Fruit fly (Drosophila melanogaster): Measurements from ENCODE around the gene Cht6.

The Cht6 gene

dm6 chrX:10088023-10088913, 71.6 kb downstream of the Cht6 start (continued):
- TF ChIP-seq CG11762 (GFP tag; optimal IDR thresholded peaks at IDR 0.05; ENCODE audit: insufficient read depth), result peak; percentile 67
- TF ChIP-seq Hr4 (GFP tag; optimal IDR thresholded peaks at IDR 0.05), result peak; percentile 59
- peak; percentile 96 for TF ChIP-seq Eip78C (GFP tag)
- TF ChIP-seq CG3032 (tag; optimal IDR thresholded peaks at IDR 0.05), result peak; percentile 74
- peak; percentile 76 for TF ChIP-seq acj6 (GFP tag; optimal IDR thresholded peaks at IDR 0.05)
- TF ChIP-seq ss (GFP tag; optimal IDR thresholded peaks at IDR 0.05), result peak; percentile 72 to 76
- peak; percentile 71 for TF ChIP-seq CG6854 (GFP tag; optimal IDR thresholded peaks at IDR 0.05)
- peak; percentile 74 for TF ChIP-seq Eip75B (GFP tag; optimal IDR thresholded peaks at IDR 0.05)
- TF ChIP-seq Hr38 (GFP tag; optimal IDR thresholded peaks at IDR 0.05), result no peak
- peak; percentile 91 for TF ChIP-seq svp (GFP tag)
- TF ChIP-seq Sox15 (GFP tag; optimal IDR thresholded peaks at IDR 0.05), result peak; percentile 73
- peak; percentile 77 for TF ChIP-seq CG6808 (GFP tag; optimal IDR thresholded peaks at IDR 0.05)
- no peak for TF ChIP-seq fkh (GFP tag; optimal IDR thresholded peaks at IDR 0.05)
- TF ChIP-seq CG9139 (GFP tag; optimal IDR thresholded peaks at IDR 0.05), result peak; percentile 69
- peak; percentile 30 for TF ChIP-seq fd85E (GFP tag; optimal IDR thresholded peaks at IDR 0.05)
- TF ChIP-seq pdm3 (GFP tag; optimal IDR thresholded peaks at IDR 0.05), result peak; percentile 82
- peak; percentile 51 for TF ChIP-seq Lpt (GFP tag; optimal IDR thresholded peaks at IDR 0.05)
- TF ChIP-seq topi (GFP tag; optimal IDR thresholded peaks at IDR 0.05), result peak; percentile 85
- TF ChIP-seq CG1621 (tag; optimal IDR thresholded peaks at IDR 0.05), result peak; percentile 76
- peak; percentile 70; the same call in 2 of the 3 replicates for TF ChIP-seq eg (GFP tag; IDR thresholded peaks at IDR 0.05)
- peak; percentile 42 for TF ChIP-seq dac (GFP tag; optimal IDR thresholded peaks at IDR 0.05)

- peak; percentile 3 for TF ChIP-seq CG6276 (GFP tag; optimal IDR thresholded peaks at IDR 0.05)
- TF ChIP-seq OdsH (GFP tag; optimal IDR thresholded peaks at IDR 0.05), result no peak
- no peak for TF ChIP-seq CG11762 (GFP tag; optimal IDR thresholded peaks at IDR 0.05; ENCODE audit: insufficient read depth)
- peak; percentile 69 for TF ChIP-seq svp (GFP tag)
- TF ChIP-seq net (GFP tag; optimal IDR thresholded peaks at IDR 0.05), result no peak
- TF ChIP-seq CG6854 (GFP tag; optimal IDR thresholded peaks at IDR 0.05), result no peak
- TF ChIP-seq Ets21C (GFP tag; optimal IDR thresholded peaks at IDR 0.05), result no peak
- no peak for TF ChIP-seq CG7368 (GFP tag; optimal IDR thresholded peaks at IDR 0.05)
- no peak for TF ChIP-seq CG8319 (GFP tag; optimal IDR thresholded peaks at IDR 0.05)
- no peak for TF ChIP-seq salr (GFP tag; optimal IDR thresholded peaks at IDR 0.05)
- TF ChIP-seq CG11294 (GFP tag; IDR thresholded peaks at IDR 0.05), result no peak
- no peak for TF ChIP-seq CG3032 (tag; optimal IDR thresholded peaks at IDR 0.05)
- TF ChIP-seq esn (GFP tag; optimal IDR thresholded peaks at IDR 0.05), result no peak
- no peak for TF ChIP-seq Gug (GFP tag; IDR thresholded peaks at IDR 0.05)
- no peak for TF ChIP-seq CG15336 (GFP tag; IDR thresholded peaks at IDR 0.05)
- peak; percentile 25 for TF ChIP-seq Eip78C (GFP tag)
- 0 out of 3 replicates have a peak, but pooled peaks have one; percentile 22 for TF ChIP-seq eg (GFP tag; IDR thresholded peaks at IDR 0.05)
- TF ChIP-seq CG8119 (GFP tag; IDR thresholded peaks at IDR 0.05), result no peak
- no peak for TF ChIP-seq Blimp-1 (GFP tag; optimal IDR thresholded peaks at IDR 0.05)
Measured at dm6 chrX:10089188-10089587, 72.5 kb downstream of the Cht6 start.

dm6 chrX:10092796-10093195, 76.2 kb downstream of the Cht6 start:
- TF ChIP-seq eg (GFP tag; IDR thresholded peaks at IDR 0.05), result no peak
- no peak for TF ChIP-seq CG6792 (GFP tag; optimal IDR thresholded peaks at IDR 0.05)
- TF ChIP-seq pdm3 (GFP tag; optimal IDR thresholded peaks at IDR 0.05), result peak; percentile 14
- TF ChIP-seq CG8119 (GFP tag; IDR thresholded peaks at IDR 0.05), result no peak
- TF ChIP-seq Sox14 (GFP tag; optimal IDR thresholded peaks at IDR 0.05), result no peak
- no peak for TF ChIP-seq spab (GFP tag; optimal IDR thresholded peaks at IDR 0.05)
- no peak for TF ChIP-seq CG11902 (GFP tag; optimal IDR thresholded peaks at IDR 0.05)
- TF ChIP-seq svp (GFP tag), result peak; percentile 62
- no peak for TF ChIP-seq CG3919 (GFP tag; optimal IDR thresholded peaks at IDR 0.05)
- TF ChIP-seq vri (GFP tag; optimal IDR thresholded peaks at IDR 0.05), result no peak
- no peak for TF ChIP-seq CG10669 (GFP tag; optimal IDR thresholded peaks at IDR 0.05)
- no peak for TF ChIP-seq CG9139 (GFP tag; optimal IDR thresholded peaks at IDR 0.05)
- no peak for TF ChIP-seq OdsH (GFP tag; optimal IDR thresholded peaks at IDR 0.05)
- no peak for TF ChIP-seq CG6854 (GFP tag; optimal IDR thresholded peaks at IDR 0.05)
- TF ChIP-seq Ets96B (tag; optimal IDR thresholded peaks at IDR 0.05), result no peak
- no peak for TF ChIP-seq CG4318 (GFP tag; optimal IDR thresholded peaks at IDR 0.05)
- no peak for TF ChIP-seq Eip93F (GFP tag; optimal IDR thresholded peaks at IDR 0.05)
- TF ChIP-seq CG3032 (tag; optimal IDR thresholded peaks at IDR 0.05), result no peak
- TF ChIP-seq fkh (GFP tag; optimal IDR thresholded peaks at IDR 0.05), result no peak
- peak; percentile 65 for TF ChIP-seq Eip78C (GFP tag)
- TF ChIP-seq CG8632 (GFP tag; optimal IDR thresholded peaks at IDR 0.05), result no peak
- TF ChIP-seq ss (GFP tag; optimal IDR thresholded peaks at IDR 0.05), result no peak
